Worm (Caenorhabditis elegans): ENCODE measurements around the gene nep-25.
A peak's percentile ranks its signal among the peaks of the same experiment; 100 is the strongest.

Gene nep-25

DNA sequence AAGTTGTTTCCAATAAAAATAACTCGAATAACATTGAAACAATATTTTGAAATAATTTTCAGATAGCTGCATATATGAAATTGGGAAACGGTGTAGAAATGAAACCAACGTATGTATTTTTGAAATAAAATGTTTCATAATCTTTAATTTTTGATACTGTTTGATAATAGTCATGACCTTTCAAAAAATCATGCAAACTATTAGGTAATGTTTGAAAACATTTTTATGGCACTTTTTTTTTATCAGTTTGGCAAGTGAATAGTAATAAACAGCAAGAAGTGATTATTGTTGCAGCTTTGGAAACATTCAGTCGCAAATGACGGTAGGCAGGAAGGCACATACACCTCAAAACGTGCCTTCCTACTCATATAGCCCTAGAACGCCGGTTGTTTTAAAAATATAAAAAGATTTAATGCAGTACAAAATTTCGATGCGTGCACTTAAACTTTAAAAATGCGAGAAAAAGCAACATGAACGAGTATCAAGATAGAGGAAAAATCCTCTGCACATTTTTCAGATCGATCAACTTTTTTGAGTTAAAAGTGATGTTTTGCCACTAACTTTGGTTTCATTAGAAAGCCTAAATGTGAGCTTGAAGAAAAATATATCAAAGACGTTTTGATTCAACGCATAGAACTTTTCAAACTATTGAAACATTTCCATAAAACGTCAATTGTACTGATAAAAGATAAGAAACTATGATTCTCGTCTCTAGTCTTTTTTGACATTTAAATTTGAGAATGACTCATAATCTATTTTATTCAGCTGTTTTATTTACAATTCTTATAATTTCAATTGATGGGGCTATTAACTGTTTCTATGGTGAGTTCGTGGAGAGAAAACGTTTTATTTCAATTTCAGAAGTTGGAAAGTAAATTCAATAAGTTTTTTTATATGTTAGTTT lies 23.6 kb downstream of the nep-25 start, which contains the start of gene F55C12.19 (continued):
- TF ChIP-seq dve-1 (tag; optimal IDR thresholded peaks at IDR 0.05; ENCODE audit: insufficient read depth), result peak; percentile 37
- TF ChIP-seq fos-1 (tag; optimal IDR thresholded peaks at IDR 0.05), result no peak
- no peak for TF ChIP-seq unc-130 (GFP tag; optimal IDR thresholded peaks at IDR 0.05)

DNA sequence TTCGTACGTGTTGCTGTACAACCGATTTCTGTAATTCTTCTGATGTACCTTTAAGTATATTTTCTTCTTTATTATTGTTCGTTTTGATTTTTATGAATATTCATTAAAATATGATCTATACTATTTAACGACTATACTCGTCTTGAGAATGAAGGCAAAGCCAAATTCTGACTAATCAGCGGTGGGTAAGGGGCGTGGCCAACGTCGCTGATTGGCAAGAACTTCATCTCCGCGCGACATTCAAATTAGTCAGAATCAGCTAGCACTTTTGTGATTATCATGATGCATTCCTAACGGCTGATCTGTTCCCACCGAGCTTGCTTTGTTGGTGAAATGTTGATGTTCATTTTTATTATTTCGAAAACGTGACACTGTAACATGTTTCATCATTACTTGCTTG lies 24.9 kb downstream of the nep-25 start:
- peak; percentile 36 for TF ChIP-seq ama-1 (optimal IDR thresholded peaks at IDR 0.05)
- TF ChIP-seq mes-2 (tag; optimal IDR thresholded peaks at IDR 0.05; ENCODE audit: poor library complexity, severe bottlenecking), result peak; percentile 35
- TF ChIP-seq php-3 (GFP tag; IDR thresholded peaks at IDR 0.05), result 0 out of 2 replicates have a peak, but pooled peaks have one; percentile 20
- TF ChIP-seq nhr-28 (tag; optimal IDR thresholded peaks at IDR 0.05), result peak; percentile 24
- no peak for TF ChIP-seq nhr-102 (tag; optimal IDR thresholded peaks at IDR 0.05)
- TF ChIP-seq nhr-41 (GFP tag; IDR thresholded peaks at IDR 0.05), result no peak
- no peak for TF ChIP-seq ztf-7 (tag; optimal IDR thresholded peaks at IDR 0.05)
- TF ChIP-seq aha-1 (tag), result no peak

DNA sequence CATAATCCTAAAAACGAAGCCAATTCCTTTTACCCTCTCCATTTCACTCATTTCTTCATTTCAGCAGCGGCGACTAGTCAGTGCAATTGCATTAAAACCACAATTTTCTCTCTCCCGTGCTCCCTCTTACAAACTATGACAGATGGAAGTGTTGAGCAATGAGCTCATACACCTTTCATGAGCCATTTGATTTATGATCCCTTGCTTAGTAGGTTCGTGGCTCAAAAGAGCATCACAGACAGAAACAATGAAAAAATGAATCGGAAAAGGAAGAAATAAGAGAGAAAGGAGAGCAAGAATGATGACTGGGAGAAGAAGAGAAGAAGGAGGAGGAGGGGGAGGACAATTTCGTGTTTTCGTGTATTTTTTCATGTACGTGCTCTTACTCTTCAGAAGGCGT lies 29.5 kb downstream of the nep-25 start:
- TF ChIP-seq unc-62 (GFP tag; optimal IDR thresholded peaks at IDR 0.05 in 1 of 2) (peak in 1 of 2 experiments; percentile 93), unc-62 (tag; optimal IDR thresholded peaks at IDR 0.05) (no peak), ceh-20 (GFP tag; IDR thresholded peaks at IDR 0.05) (peak; percentile 35; the same call in 1 of the 2 replicates), nhr-11 (tag; optimal IDR thresholded peaks at IDR 0.05) (no peak), D1046.2 (GFP tag; IDR thresholded peaks at IDR 0.05) (no peak)

DNA sequence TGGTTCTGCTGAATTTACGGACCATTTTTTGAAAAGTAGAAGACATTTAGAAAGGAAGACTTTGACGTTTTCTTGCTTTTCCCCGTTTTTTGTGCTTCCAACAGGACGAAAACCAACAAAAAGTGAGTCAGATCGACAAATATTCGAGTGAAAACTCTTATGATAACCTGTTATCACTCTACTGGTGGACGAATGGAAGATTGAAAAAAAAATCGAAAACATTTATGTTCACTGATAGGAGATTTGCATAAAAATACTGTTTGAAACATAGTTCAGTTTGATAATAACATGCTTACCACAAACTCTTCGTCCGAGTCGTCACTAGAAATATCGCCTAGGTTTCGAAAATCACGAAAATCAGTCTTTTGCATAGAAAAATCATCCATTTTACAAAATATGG lies 30.4 kb downstream of the nep-25 start:
- no peak for TF ChIP-seq saeg-2 (GFP tag; IDR thresholded peaks at IDR 0.05)
- TF ChIP-seq zip-2 (tag; optimal IDR thresholded peaks at IDR 0.05), result no peak
- no peak for TF ChIP-seq nhr-77 (tag; optimal IDR thresholded peaks at IDR 0.05)
- no peak for TF ChIP-seq R02D3.7 (tag; optimal IDR thresholded peaks at IDR 0.05)
- TF ChIP-seq nhr-76 (tag; optimal IDR thresholded peaks at IDR 0.05), result no peak
- TF ChIP-seq hmg-1.1 (GFP tag; IDR thresholded peaks at IDR 0.05), result no peak
- no peak for TF ChIP-seq ceh-20 (GFP tag; IDR thresholded peaks at IDR 0.05)
- TF ChIP-seq snpc-4 (tag; optimal IDR thresholded peaks at IDR 0.05), result no peak
- no peak for TF ChIP-seq dmd-9 (GFP tag; IDR thresholded peaks at IDR 0.05)
- TF ChIP-seq zag-1 (tag; optimal IDR thresholded peaks at IDR 0.05), result no peak
- no peak for TF ChIP-seq ceh-28 (tag; optimal IDR thresholded peaks at IDR 0.05)
- no peak for TF ChIP-seq gei-8 (GFP tag; optimal IDR thresholded peaks at IDR 0.05)
- no peak for TF ChIP-seq lim-7 (GFP tag; IDR thresholded peaks at IDR 0.05)
- no peak for TF ChIP-seq lin-39 (tag; optimal IDR thresholded peaks at IDR 0.05)
- no peak for TF ChIP-seq daf-16 (GFP tag; optimal IDR thresholded peaks at IDR 0.05)
- TF ChIP-seq daf-16 (tag; optimal IDR thresholded peaks at IDR 0.05), result peak; percentile 56
- TF ChIP-seq rbr-2 (tag; optimal IDR thresholded peaks at IDR 0.05), result no peak
- TF ChIP-seq lsy-2 (tag; optimal IDR thresholded peaks at IDR 0.05), result no peak
- TF ChIP-seq dmd-6 (GFP tag; IDR thresholded peaks at IDR 0.05), result no peak
- no peak for TF ChIP-seq arid-1 (GFP tag; conservative IDR thresholded peaks at IDR 0.05)
- no peak for TF ChIP-seq F37D6.2 (tag; optimal IDR thresholded peaks at IDR 0.05)
- TF ChIP-seq zfp-3 (GFP tag; conservative IDR thresholded peaks at IDR 0.05), result no peak
- no peak for TF ChIP-seq nhr-41 (GFP tag; IDR thresholded peaks at IDR 0.05)
- TF ChIP-seq daf-12 (tag; optimal IDR thresholded peaks at IDR 0.05), result no peak
- no peak for TF ChIP-seq tra-1 (GFP tag; IDR thresholded peaks at IDR 0.05)
- peak; percentile 25 for TF ChIP-seq pqm-1 (tag; optimal IDR thresholded peaks at IDR 0.05)
- TF ChIP-seq madf-9 (GFP tag; conservative IDR thresholded peaks at IDR 0.05), result no peak
- no peak for TF ChIP-seq ztf-7 (tag; optimal IDR thresholded peaks at IDR 0.05)
- TF ChIP-seq ces-1 (GFP tag; optimal IDR thresholded peaks at IDR 0.05), result no peak
- TF ChIP-seq hlh-11 (tag; optimal IDR thresholded peaks at IDR 0.05), result peak; percentile 16
- TF ChIP-seq dve-1 (tag; optimal IDR thresholded peaks at IDR 0.05; ENCODE audit: insufficient read depth), result peak; percentile 0
- TF ChIP-seq aly-2 (tag; optimal IDR thresholded peaks at IDR 0.05), result no peak
- peak; percentile 76 for TF ChIP-seq nhr-28 (tag; optimal IDR thresholded peaks at IDR 0.05)
